Fruit fly (Drosophila melanogaster) whole organism, embryonic: ENCODE data around the gene CG14082.

Experiments
- B-H1 ChIP-seq: fragments of 200-800 bp; sonication (Bioruptor generic); IDR thresholded peaks from 3 replicates; pipeline ENCODE4 v1.3.6; 2022; ENCODE audit warnings: missing biosample characterization, missing genetic modification characterization
- CG10274 ChIP-seq: fragments of 200-800 bp; sonication (Bioruptor generic); optimal IDR thresholded peaks from 3 replicates; lab custom pipeline; 2017; ENCODE audit warnings: missing biosample characterization, mild to moderate bottlenecking, missing genetic modification characterization
- CG10543 ChIP-seq: fragments of 200-800 bp; sonication (Bioruptor generic); optimal IDR thresholded peaks from 3 replicates; lab custom pipeline; 2017; ENCODE audit warnings: missing biosample characterization, mild to moderate bottlenecking, missing genetic modification characterization, moderate library complexity
- CG11504 ChIP-seq: fragments of 200-800 bp; sonication (Bioruptor generic); optimal IDR thresholded peaks from 3 replicates; lab custom pipeline; 2019; ENCODE audit warnings: missing biosample characterization, mild to moderate bottlenecking, missing genetic modification characterization, moderate library complexity
- CG11560 ChIP-seq: fragments of 200-800 bp; sonication (Bioruptor generic); IDR thresholded peaks from 3 replicates; pipeline ENCODE4 v1.3.6; 2022; ENCODE audit warnings: missing biosample characterization, missing genetic modification characterization
- CG12769 ChIP-seq: fragments of 200-800 bp; sonication (Bioruptor generic); optimal IDR thresholded peaks from 2 replicates; lab custom pipeline; 2019; ENCODE audit warnings: missing biosample characterization, mild to moderate bottlenecking, missing genetic modification characterization, moderate library complexity
- CG14667 ChIP-seq: fragments of 200-800 bp; sonication (Bioruptor generic); IDR thresholded peaks from 2 replicates; pipeline ENCODE4 v1.3.6; 2022; ENCODE audit warnings: missing biosample characterization, missing genetic modification characterization
- CG15601 ChIP-seq: fragments of 200-800 bp; sonication (Bioruptor generic); optimal IDR thresholded peaks from 3 replicates; lab custom pipeline; 2019; ENCODE audit warnings: missing biosample characterization, mild to moderate bottlenecking, missing genetic modification characterization, moderate library complexity
- CG15696 ChIP-seq: fragments of 200-800 bp; sonication (Bioruptor generic); optimal IDR thresholded peaks from 2 replicates; lab custom pipeline; 2019; ENCODE audit warnings: missing biosample characterization, mild to moderate bottlenecking, missing genetic modification characterization, moderate library complexity
- CG17359 ChIP-seq: fragments of 200-800 bp; sonication (Bioruptor generic); optimal IDR thresholded peaks from 3 replicates; lab custom pipeline; 2018; ENCODE audit warnings: missing biosample characterization, mild to moderate bottlenecking, missing genetic modification characterization, moderate library complexity
- CG18476 ChIP-seq: fragments of 200-800 bp; sonication (Bioruptor generic); optimal IDR thresholded peaks from 2 replicates; lab custom pipeline; 2016; ENCODE audit warnings: missing biosample characterization, mild to moderate bottlenecking, missing genetic modification characterization
- CG18764 ChIP-seq: fragments of 200-800 bp; sonication (Bioruptor generic); optimal IDR thresholded peaks from 3 replicates; lab custom pipeline; 2016; ENCODE audit warnings: missing biosample characterization, missing genetic modification characterization
- CG2875 ChIP-seq: fragments of 200-800 bp; sonication (Bioruptor generic); optimal IDR thresholded peaks from 2 replicates; lab custom pipeline; 2017; ENCODE audit warnings: missing biosample characterization, mild to moderate bottlenecking, missing genetic modification characterization, missing genetic modification reagents
- CG31365 ChIP-seq: fragments of 200-800 bp; sonication (Bioruptor generic); optimal IDR thresholded peaks from 2 replicates; lab custom pipeline; 2018; ENCODE audit warnings: missing biosample characterization, mild to moderate bottlenecking, missing genetic modification characterization
- CG31441 ChIP-seq: fragments of 200-800 bp; sonication (Bioruptor generic); IDR thresholded peaks from 2 replicates; pipeline ENCODE4 v1.3.6; 2022; ENCODE audit warnings: missing biosample characterization, missing genetic modification characterization
- CG32767 ChIP-seq: fragments of 200-800 bp; sonication (Bioruptor generic); IDR thresholded peaks from 2 replicates; pipeline ENCODE4 v1.3.6; 2022; ENCODE audit warnings: missing biosample characterization, missing genetic modification characterization
- CG3407 ChIP-seq: fragments of 200-800 bp; sonication (Bioruptor generic); optimal IDR thresholded peaks from 2 replicates; lab custom pipeline; 2018; ENCODE audit warnings: missing biosample characterization, mild to moderate bottlenecking, missing genetic modification characterization
- CG3995 ChIP-seq: fragments of 200-800 bp; sonication (Bioruptor generic); optimal IDR thresholded peaks from 3 replicates; lab custom pipeline; 2016; ENCODE audit warnings: missing biosample characterization, missing genetic modification characterization
- CG4360 ChIP-seq: fragments of 200-800 bp; sonication (Bioruptor generic); IDR thresholded peaks from 2 replicates; pipeline ENCODE4 v1.3.6; 2022; ENCODE audit warnings: missing biosample characterization, missing genetic modification characterization
- CG4820 ChIP-seq: fragments of 200-800 bp; sonication (Bioruptor generic); optimal IDR thresholded peaks from 3 replicates; lab custom pipeline; 2016; ENCODE audit warnings: missing biosample characterization, missing genetic modification characterization
- CG7372 ChIP-seq: fragments of 200-800 bp; sonication (Bioruptor generic); IDR thresholded peaks from 2 replicates; pipeline ENCODE4 v1.3.6; 2022; ENCODE audit warnings: missing biosample characterization, missing genetic modification characterization
- CG7839 ChIP-seq: fragments of 200-800 bp; sonication (Bioruptor generic); optimal IDR thresholded peaks from 3 replicates; lab custom pipeline; 2018; ENCODE audit warnings: missing biosample characterization, mild to moderate bottlenecking, missing genetic modification characterization, moderate library complexity
- D19B ChIP-seq: fragments of 200-800 bp; sonication (Bioruptor generic); optimal IDR thresholded peaks from 2 replicates; lab custom pipeline; 2017; ENCODE audit warnings: missing biosample characterization, mild to moderate bottlenecking, missing genetic modification characterization
- HHEX ChIP-seq: fragments of 200-800 bp; sonication (Bioruptor generic); optimal IDR thresholded peaks from 3 replicates; lab custom pipeline; 2017; ENCODE audit warnings: missing biosample characterization, mild to moderate bottlenecking, missing genetic modification characterization, missing genetic modification reagents
- Hey ChIP-seq: fragments of 200-800 bp; sonication (Bioruptor generic); optimal IDR thresholded peaks from 3 replicates; lab custom pipeline; 2018; ENCODE audit warnings: missing biosample characterization, mild to moderate bottlenecking, missing genetic modification characterization
- Jarid2 ChIP-seq: fragments of 200-800 bp; sonication (Bioruptor generic); optimal IDR thresholded peaks from 3 replicates; lab custom pipeline; 2017; ENCODE audit warnings: mild to moderate bottlenecking, missing biosample characterization, missing genetic modification reagents, missing genetic modification characterization
- Mrtf ChIP-seq: fragments of 200-800 bp; sonication (Bioruptor generic); IDR thresholded peaks from 3 replicates; pipeline ENCODE4 v1.3.6; 2022; ENCODE audit warnings: missing biosample characterization, missing genetic modification characterization
- Nf-YC ChIP-seq: fragments of 200-800 bp; optimal IDR thresholded peaks from 3 replicates; lab custom pipeline; 2019; ENCODE audit warnings: missing biosample characterization, mild to moderate bottlenecking, missing genetic modification characterization, moderate library complexity
- Optix ChIP-seq: fragments of 200-800 bp; sonication (Bioruptor generic); IDR thresholded peaks from 3 replicates; pipeline ENCODE4 v1.3.6; 2022; ENCODE audit warnings: missing biosample characterization, missing genetic modification characterization
- Pdp1 ChIP-seq, 2 experiments: fragments of 200-800 bp; sonication (Bioruptor generic); optimal IDR thresholded peaks; 3 replicates each; lab custom pipeline; 2016; ENCODE audit warnings: missing biosample characterization in 2 of 2, missing genetic modification characterization in 2 of 2, mild to moderate bottlenecking in 1 of 2, moderate library complexity in 1 of 2
- Ravus ChIP-seq: fragments of 200-800 bp; sonication (Bioruptor generic); IDR thresholded peaks from 2 replicates; pipeline ENCODE4 v1.3.6; 2022; ENCODE audit warnings: missing biosample characterization, missing genetic modification characterization
- Xrp1 ChIP-seq: fragments of 200-800 bp; sonication (Bioruptor generic); IDR thresholded peaks from 2 replicates; pipeline ENCODE4 v1.3.6; 2022; ENCODE audit warnings: missing biosample characterization, missing genetic modification characterization
- ac ChIP-seq: fragments of 200-800 bp; sonication (Bioruptor generic); optimal IDR thresholded peaks from 3 replicates; lab custom pipeline; 2017; ENCODE audit warnings: missing biosample characterization, mild to moderate bottlenecking, missing genetic modification characterization
- ato ChIP-seq: fragments of 200-800 bp; sonication (Bioruptor generic); IDR thresholded peaks from 2 replicates; pipeline ENCODE4 v1.3.6; 2022; ENCODE audit warnings: missing biosample characterization, missing genetic modification characterization; ENCODE audit not compliant: partially characterized antibody
- az2 ChIP-seq: fragments of 200-800 bp; sonication (Bioruptor generic); optimal IDR thresholded peaks from 3 replicates; lab custom pipeline; 2016; ENCODE audit warnings: missing biosample characterization, missing genetic modification characterization
- bsh ChIP-seq, 2 experiments: fragments of 200-800 bp; sonication (Bioruptor generic); optimal IDR thresholded peaks; 2 replicates each; lab custom pipeline; 2017 to 2018; ENCODE audit warnings: mild to moderate bottlenecking in 2 of 2, missing biosample characterization in 2 of 2, missing genetic modification characterization in 2 of 2, moderate library complexity in 1 of 2
- chm ChIP-seq: fragments of 200-800 bp; sonication (Bioruptor generic); IDR thresholded peaks from 2 replicates; pipeline ENCODE4 v1.3.6; 2022; ENCODE audit warnings: missing biosample characterization, missing genetic modification characterization
- crc ChIP-seq: fragments of 200-800 bp; sonication (Bioruptor generic); optimal IDR thresholded peaks from 2 replicates; lab custom pipeline; 2016; ENCODE audit warnings: missing biosample characterization, missing genetic modification characterization
- croc ChIP-seq: fragments of 200-800 bp; sonication (Bioruptor generic); conservative IDR thresholded peaks from 3 replicates; pipeline ENCODE4 v1.3.6; 2022; ENCODE audit warnings: missing biosample characterization, missing genetic modification characterization
- danr ChIP-seq: fragments of 200-800 bp; sonication (Bioruptor generic); IDR thresholded peaks from 2 replicates; pipeline ENCODE4 v1.3.6; 2022; ENCODE audit warnings: missing biosample characterization, missing genetic modification characterization
- fd96Cb ChIP-seq: fragments of 200-800 bp; sonication (Bioruptor generic); optimal IDR thresholded peaks from 2 replicates; lab custom pipeline; 2018; ENCODE audit warnings: missing biosample characterization, mild to moderate bottlenecking, missing genetic modification characterization, moderate library complexity
- ftz-f1 ChIP-seq: fragments of 200-800 bp; sonication (Bioruptor generic); optimal IDR thresholded peaks from 2 replicates; lab custom pipeline; 2016; ENCODE audit warnings: missing biosample characterization, missing genetic modification characterization
- gsb ChIP-seq: fragments of 200-800 bp; sonication (Bioruptor generic); IDR thresholded peaks from 2 replicates; pipeline ENCODE4 v1.3.6; 2022; ENCODE audit warnings: missing biosample characterization, missing genetic modification characterization
- luna ChIP-seq: fragments of 200-800 bp; sonication (Bioruptor generic); optimal IDR thresholded peaks from 2 replicates; lab custom pipeline; 2016; ENCODE audit warnings: missing biosample characterization, missing genetic modification characterization
- maf-S ChIP-seq: fragments of 200-800 bp; sonication (Bioruptor generic); optimal IDR thresholded peaks from 2 replicates; lab custom pipeline; 2016; ENCODE audit warnings: missing biosample characterization, missing genetic modification characterization
- pita ChIP-seq: fragments of 200-800 bp; sonication (Bioruptor generic); optimal IDR thresholded peaks from 2 replicates; lab custom pipeline; 2017; ENCODE audit warnings: missing biosample characterization, mild to moderate bottlenecking, missing genetic modification characterization
- pnt ChIP-seq: fragments of 200-800 bp; sonication (Bioruptor generic); optimal IDR thresholded peaks from 3 replicates; lab custom pipeline; 2016; ENCODE audit warnings: missing biosample characterization, missing genetic modification characterization
- pum ChIP-seq: fragments of 200-800 bp; sonication (Bioruptor generic); optimal IDR thresholded peaks from 2 replicates; lab custom pipeline; 2016; ENCODE audit warnings: missing biosample characterization, missing genetic modification characterization
- sd ChIP-seq: fragments of 200-800 bp; sonication (Bioruptor generic); optimal IDR thresholded peaks from 3 replicates; lab custom pipeline; 2018; ENCODE audit warnings: missing biosample characterization, mild to moderate bottlenecking, missing genetic modification characterization, moderate library complexity
- sens ChIP-seq: fragments of 200-800 bp; sonication (Bioruptor generic); peaks from one replicate; lab custom pipeline; 2016; ENCODE audit warnings: missing biosample characterization, missing genetic modification characterization
- sna ChIP-seq: fragments of 200-800 bp; sonication (Bioruptor generic); IDR thresholded peaks from 2 replicates; pipeline ENCODE4 v1.3.6; 2022; ENCODE audit warnings: missing biosample characterization, missing genetic modification characterization; ENCODE audit not compliant: partially characterized antibody
- sug ChIP-seq: fragments of 200-800 bp; optimal IDR thresholded peaks from 2 replicates; lab custom pipeline; 2019; ENCODE audit warnings: missing biosample characterization, mild to moderate bottlenecking, missing genetic modification characterization, moderate library complexity

CG14082 gene

DNA sequence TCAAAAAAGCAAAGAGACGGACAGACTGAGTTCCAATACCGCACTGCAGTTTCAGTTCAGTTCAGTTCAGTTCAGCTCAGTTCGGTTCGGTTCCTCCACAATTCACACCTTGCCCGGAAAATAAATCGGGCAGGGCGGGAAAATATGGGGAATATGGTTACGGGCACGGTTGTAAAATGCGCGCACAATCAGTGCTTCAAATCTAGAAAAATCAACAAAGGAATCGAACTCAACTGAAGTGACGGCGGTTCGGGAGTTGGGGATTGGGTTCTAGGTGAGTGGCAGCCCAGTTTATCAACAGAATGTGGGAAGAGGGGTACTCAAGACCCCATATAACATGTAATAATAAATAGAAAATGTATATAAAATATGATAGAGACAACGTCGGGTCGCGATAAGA lies 42.3 kb upstream of the CG14082 start (continued):
- TF ChIP-seq CG17359 (no peak), Optix (no peak), CG11560 (tag; lab: Robert Waterston, UW) (no peak), CG4360 (GFP tag; lab: Robert Waterston, UW) (no peak), CG18476 (GFP tag; lab: Kevin White, UChicago) (no peak), Hey (no peak), az2 (GFP tag; lab: Kevin White, UChicago) (no peak), Mrtf (GFP tag; lab: Robert Waterston, UW) (no peak), CG31365 (no peak), maf-S (GFP tag; lab: Kevin White, UChicago) (no peak), crc (GFP tag; lab: Kevin White, UChicago) (no peak), CG7372 (no peak), fd96Cb (tag; lab: Kevin White, UChicago) (no peak), chm (GFP tag; lab: Robert Waterston, UW) (no peak), Xrp1 (GFP tag; lab: Robert Waterston, UW) (no peak), CG11504 (tag; lab: Kevin White, UChicago) (no peak), CG3995 (GFP tag; lab: Kevin White, UChicago) (no peak), pum (no peak), pita (GFP tag; lab: Kevin White, UChicago) (no peak), bsh (GFP tag; optimal IDR thresholded peaks at IDR 0.05; lab: Kevin White, UChicago) (no peak), ac (GFP tag; lab: Kevin White, UChicago) (no peak), pnt (GFP tag; lab: Kevin White, UChicago) (no peak), gsb (no peak), Nf-YC (no peak), CG32767 (no peak), luna (GFP tag; lab: Kevin White, UChicago) (no peak), CG14667 (GFP tag; lab: Robert Waterston, UW) (no peak), danr (GFP tag; lab: Robert Waterston, UW) (no peak), ato (no peak), ftz-f1 (GFP tag; lab: Kevin White, UChicago) (no peak), sug (no peak), CG4820 (no peak), CG3407 (GFP tag; lab: Kevin White, UChicago) (no peak), sens (peak; percentile 62), CG10543 (GFP tag; lab: Kevin White, UChicago) (no peak), CG7839 (tag; lab: Kevin White, UChicago) (peak; percentile 1), croc (GFP tag; lab: Robert Waterston, UW) (no peak), sd (tag; lab: Kevin White, UChicago) (peak; percentile 4), B-H1 (GFP tag; lab: Robert Waterston, UW) (no peak), CG15696 (tag; lab: Kevin White, UChicago) (peak; percentile 14), HHEX (no peak), sna (GFP tag; lab: Robert Waterston, UW) (no peak), CG18764 (no peak), Jarid2 (GFP tag; lab: Kevin White, UChicago) (no peak), D19B (no peak), CG15601 (tag; lab: Kevin White, UChicago) (peak; percentile 50), CG10274 (GFP tag; lab: Kevin White, UChicago) (no peak), CG31441 (no peak), CG12769 (tag; lab: Kevin White, UChicago) (peak; percentile 62), CG2875 (no peak), Ravus (GFP tag; lab: Robert Waterston, UW) (no peak), Pdp1 (GFP tag; optimal IDR thresholded peaks at IDR 0.05; lab: Kevin White, UChicago) (peak in 1 of 2 experiments; percentile 42)
